Fruit fly (Drosophila melanogaster) whole organism, embryonic: Measurements from ENCODE around the gene Clbn.
A peak's percentile ranks its signal among the peaks of the same experiment; 100 is the strongest.

Experiments
- BEAF-32 ChIP-seq: fragments of 200-800 bp; sonication (Bioruptor generic); optimal IDR thresholded peaks from 3 replicates; lab custom pipeline; 2017; ENCODE audit warnings: missing biosample characterization, missing genetic modification characterization, mild to moderate bottlenecking, moderate library complexity, missing genetic modification reagents
- C15 ChIP-seq: fragments of 200-800 bp; sonication (Bioruptor generic); IDR thresholded peaks from 3 replicates; pipeline ENCODE4 v1.3.6; 2022; ENCODE audit warnings: missing biosample characterization, missing genetic modification characterization
- CG10147 ChIP-seq: fragments of 200-800 bp; sonication (Bioruptor generic); optimal IDR thresholded peaks from 2 replicates; lab custom pipeline; 2019; ENCODE audit warnings: missing biosample characterization, mild to moderate bottlenecking, missing genetic modification characterization, moderate library complexity
- CG1024 ChIP-seq: fragments of 200-800 bp; sonication (Bioruptor generic); IDR thresholded peaks from 2 replicates; pipeline ENCODE4 v1.3.6; 2022; ENCODE audit warnings: missing biosample characterization, missing genetic modification characterization
- CG10321 ChIP-seq: fragments of 200-800 bp; sonication (Bioruptor generic); IDR thresholded peaks from 2 replicates; pipeline ENCODE4 v1.3.6; 2022; ENCODE audit warnings: missing biosample characterization, missing genetic modification characterization
- CG10654 ChIP-seq: fragments of 200-800 bp; sonication (Bioruptor generic); optimal IDR thresholded peaks from 2 replicates; lab custom pipeline; 2016; ENCODE audit warnings: missing biosample characterization, missing genetic modification characterization
- CG11504 ChIP-seq: fragments of 200-800 bp; sonication (Bioruptor generic); optimal IDR thresholded peaks from 3 replicates; lab custom pipeline; 2019; ENCODE audit warnings: missing biosample characterization, mild to moderate bottlenecking, missing genetic modification characterization, moderate library complexity
- CG12219 ChIP-seq: fragments of 200-800 bp; sonication (Bioruptor generic); optimal IDR thresholded peaks from 3 replicates; lab custom pipeline; 2018; ENCODE audit warnings: missing biosample characterization, mild to moderate bottlenecking, missing genetic modification characterization
- CG12299 ChIP-seq: fragments of 200-800 bp; sonication (Bioruptor generic); optimal IDR thresholded peaks from 2 replicates; lab custom pipeline; 2018; ENCODE audit warnings: missing biosample characterization, mild to moderate bottlenecking, missing genetic modification characterization
- CG12391 ChIP-seq: fragments of 200-800 bp; sonication (Bioruptor generic); optimal IDR thresholded peaks from 3 replicates; lab custom pipeline; 2018; ENCODE audit warnings: missing biosample characterization, mild to moderate bottlenecking, missing genetic modification characterization, moderate library complexity
- CG12942 ChIP-seq: fragments of 200-800 bp; sonication (Bioruptor generic); optimal IDR thresholded peaks from 3 replicates; lab custom pipeline; 2016; ENCODE audit warnings: missing biosample characterization, missing genetic modification characterization
- CG13894 ChIP-seq: fragments of 200-800 bp; sonication (Bioruptor generic); optimal IDR thresholded peaks from 3 replicates; lab custom pipeline; 2018; ENCODE audit warnings: missing biosample characterization, mild to moderate bottlenecking, missing genetic modification characterization, moderate library complexity
- CG1603 ChIP-seq: fragments of 200-800 bp; sonication (Bioruptor generic); optimal IDR thresholded peaks from 2 replicates; lab custom pipeline; 2019; ENCODE audit warnings: missing biosample characterization, mild to moderate bottlenecking, missing genetic modification characterization, moderate library complexity
- CG17359 ChIP-seq: fragments of 200-800 bp; sonication (Bioruptor generic); optimal IDR thresholded peaks from 3 replicates; lab custom pipeline; 2018; ENCODE audit warnings: missing biosample characterization, mild to moderate bottlenecking, missing genetic modification characterization, moderate library complexity
- CG17385 ChIP-seq: fragments of 200-800 bp; sonication (Bioruptor generic); optimal IDR thresholded peaks from 3 replicates; lab custom pipeline; 2018; ENCODE audit warnings: missing biosample characterization, mild to moderate bottlenecking, missing genetic modification characterization
- CG18599 ChIP-seq: fragments of 200-800 bp; sonication (Bioruptor generic); optimal IDR thresholded peaks from 3 replicates; lab custom pipeline; 2017; ENCODE audit warnings: missing biosample characterization, missing genetic modification characterization, mild to moderate bottlenecking, moderate library complexity, missing genetic modification reagents
- CG3281 ChIP-seq: fragments of 200-800 bp; sonication (Bioruptor generic); optimal IDR thresholded peaks from 3 replicates; lab custom pipeline; 2017; ENCODE audit warnings: missing biosample characterization, mild to moderate bottlenecking, missing genetic modification characterization
- CG3407 ChIP-seq: fragments of 200-800 bp; sonication (Bioruptor generic); optimal IDR thresholded peaks from 2 replicates; lab custom pipeline; 2018; ENCODE audit warnings: missing biosample characterization, mild to moderate bottlenecking, missing genetic modification characterization
- CG34376 ChIP-seq: fragments of 200-800 bp; sonication (Bioruptor generic); optimal IDR thresholded peaks from 2 replicates; lab custom pipeline; 2018; ENCODE audit warnings: missing biosample characterization, mild to moderate bottlenecking, missing genetic modification characterization
- CG4617 ChIP-seq: fragments of 200-800 bp; sonication (Bioruptor generic); optimal IDR thresholded peaks from 3 replicates; lab custom pipeline; 2016; ENCODE audit warnings: missing biosample characterization, missing genetic modification characterization, borderline replicate concordance
- CG7839 ChIP-seq: fragments of 200-800 bp; sonication (Bioruptor generic); optimal IDR thresholded peaks from 3 replicates; lab custom pipeline; 2018; ENCODE audit warnings: missing biosample characterization, mild to moderate bottlenecking, missing genetic modification characterization, moderate library complexity
- CG8924 ChIP-seq: fragments of 200-800 bp; optimal IDR thresholded peaks from 3 replicates; lab custom pipeline; 2019; ENCODE audit warnings: missing biosample characterization, mild to moderate bottlenecking, missing genetic modification characterization, moderate library complexity
- CG9817 ChIP-seq: fragments of 200-800 bp; sonication (Bioruptor generic); optimal IDR thresholded peaks from 2 replicates; lab custom pipeline; 2018; ENCODE audit warnings: missing biosample characterization, mild to moderate bottlenecking, missing genetic modification characterization, moderate library complexity
- CG9876 ChIP-seq: fragments of 200-800 bp; sonication (Bioruptor generic); optimal IDR thresholded peaks from 2 replicates; lab custom pipeline; 2016; ENCODE audit warnings: missing biosample characterization, missing genetic modification characterization
- CrebB ChIP-seq: fragments of 200-800 bp; sonication (Bioruptor generic); optimal IDR thresholded peaks from 3 replicates; lab custom pipeline; 2018; ENCODE audit warnings: missing biosample characterization, mild to moderate bottlenecking, missing genetic modification characterization
- Deaf1 ChIP-seq: fragments of 200-800 bp; optimal IDR thresholded peaks from 3 replicates; lab custom pipeline; 2019; ENCODE audit warnings: missing biosample characterization, mild to moderate bottlenecking, missing genetic modification characterization, moderate library complexity
- Fer1 ChIP-seq: fragments of 200-800 bp; sonication (Bioruptor generic); optimal IDR thresholded peaks from 2 replicates; lab custom pipeline; 2017; ENCODE audit warnings: missing biosample characterization, mild to moderate bottlenecking, missing genetic modification characterization
- HLHmδ ChIP-seq: fragments of 200-800 bp; sonication (Bioruptor generic); optimal IDR thresholded peaks from 2 replicates; lab custom pipeline; 2018; ENCODE audit warnings: missing biosample characterization, mild to moderate bottlenecking, missing genetic modification characterization, moderate library complexity
- Hmr ChIP-seq: fragments of 200-800 bp; sonication (Bioruptor generic); optimal IDR thresholded peaks from 3 replicates; lab custom pipeline; 2017; ENCODE audit warnings: mild to moderate bottlenecking, missing biosample characterization, missing genetic modification reagents, missing genetic modification characterization
- Meics ChIP-seq: fragments of 200-800 bp; sonication (Bioruptor generic); optimal IDR thresholded peaks from 2 replicates; lab custom pipeline; 2017; ENCODE audit warnings: missing biosample characterization, mild to moderate bottlenecking, missing genetic modification characterization
- Nf-YC ChIP-seq: fragments of 200-800 bp; optimal IDR thresholded peaks from 3 replicates; lab custom pipeline; 2019; ENCODE audit warnings: missing biosample characterization, mild to moderate bottlenecking, missing genetic modification characterization, moderate library complexity
- Sox100B ChIP-seq: fragments of 200-800 bp; sonication (Bioruptor generic); optimal IDR thresholded peaks from 3 replicates; lab custom pipeline; 2018; ENCODE audit warnings: missing biosample characterization, mild to moderate bottlenecking, missing genetic modification characterization
- Sox102F ChIP-seq: fragments of 200-800 bp; sonication (Bioruptor generic); optimal IDR thresholded peaks from 2 replicates; lab custom pipeline; 2018; ENCODE audit warnings: missing biosample characterization, mild to moderate bottlenecking, missing genetic modification characterization, moderate library complexity
- Stat92E ChIP-seq, 3 experiments: fragments of >200 bp in 2 of 3; fragments of 200-800 bp in 1 of 3; sonication (Bioruptor generic) in 1 of 3; optimal IDR thresholded peaks; 2 replicates each; lab custom pipeline; 2017 to 2019; ENCODE audit warnings: missing biosample characterization in 3 of 3, missing genetic modification characterization in 3 of 3, mild to moderate bottlenecking in 1 of 3, moderate library complexity in 1 of 3
- ac ChIP-seq: fragments of 200-800 bp; sonication (Bioruptor generic); optimal IDR thresholded peaks from 3 replicates; lab custom pipeline; 2017; ENCODE audit warnings: missing biosample characterization, mild to moderate bottlenecking, missing genetic modification characterization
- chn ChIP-seq: fragments of 200-800 bp; sonication (Bioruptor generic); optimal IDR thresholded peaks from 2 replicates; lab custom pipeline; 2016; ENCODE audit warnings: missing biosample characterization, missing genetic modification characterization
- dm ChIP-seq: fragments of 200-800 bp; sonication (Bioruptor generic); optimal IDR thresholded peaks from 3 replicates; lab custom pipeline; 2016; ENCODE audit warnings: missing biosample characterization, missing genetic modification characterization
- fd3F ChIP-seq: fragments of 200-800 bp; sonication (Bioruptor generic); optimal IDR thresholded peaks from 2 replicates; lab custom pipeline; 2018; ENCODE audit warnings: missing biosample characterization, mild to moderate bottlenecking, missing genetic modification characterization, moderate library complexity
- h ChIP-seq: fragments of >200 bp; optimal IDR thresholded peaks from 2 replicates; lab custom pipeline; 2017
- ind ChIP-seq: fragments of 200-800 bp; sonication (Bioruptor generic); optimal IDR thresholded peaks from 3 replicates; lab custom pipeline; 2016; ENCODE audit warnings: missing biosample characterization, missing genetic modification characterization
- ken ChIP-seq: fragments of 200-800 bp; sonication (Bioruptor generic); IDR thresholded peaks from 3 replicates; pipeline ENCODE4 v1.3.6; 2022; ENCODE audit warnings: missing biosample characterization, missing genetic modification characterization
- nerfin-2 ChIP-seq: fragments of 200-800 bp; sonication (Bioruptor generic); IDR thresholded peaks from 2 replicates; pipeline ENCODE4 v1.3.6; 2022; ENCODE audit warnings: missing biosample characterization, missing genetic modification characterization; ENCODE audit not compliant: partially characterized antibody
- salm ChIP-seq: fragments of 200-800 bp; sonication (Bioruptor generic); optimal IDR thresholded peaks from 2 replicates; lab custom pipeline; 2018; ENCODE audit warnings: missing biosample characterization, mild to moderate bottlenecking, missing genetic modification characterization
- tna ChIP-seq: fragments of 200-800 bp; sonication (Bioruptor generic); IDR thresholded peaks from 2 replicates; pipeline ENCODE4 v1.3.6; 2022; ENCODE audit warnings: missing biosample characterization, missing genetic modification characterization; ENCODE audit not compliant: partially characterized antibody
- trh ChIP-seq: fragments of 200-800 bp; sonication (Bioruptor generic); optimal IDR thresholded peaks from 2 replicates; lab custom pipeline; 2016; ENCODE audit warnings: missing biosample characterization, missing genetic modification characterization
- vnd ChIP-seq: fragments of 200-800 bp; sonication (Bioruptor generic); IDR thresholded peaks from 3 replicates; pipeline ENCODE4 v1.3.6; 2022; ENCODE audit warnings: missing biosample characterization, missing genetic modification characterization; ENCODE audit not compliant: partially characterized antibody
- vvl ChIP-seq: fragments of 200-800 bp; sonication (Bioruptor generic); IDR thresholded peaks from 2 replicates; pipeline ENCODE4 v1.3.6; 2022; ENCODE audit warnings: missing biosample characterization, missing genetic modification characterization
- wor ChIP-seq: fragments of 200-800 bp; sonication (Bioruptor generic); IDR thresholded peaks from 2 replicates; pipeline ENCODE4 v1.3.6; 2022; ENCODE audit warnings: missing biosample characterization, missing genetic modification characterization
- zf30C ChIP-seq: fragments of 200-800 bp; sonication (Bioruptor generic); optimal IDR thresholded peaks from 3 replicates; lab custom pipeline; 2018; ENCODE audit warnings: missing biosample characterization, mild to moderate bottlenecking, missing genetic modification characterization
- zfh1 ChIP-seq: fragments of 200-800 bp; sonication (Bioruptor generic); IDR thresholded peaks from 3 replicates; pipeline ENCODE4 v1.3.6; 2022; ENCODE audit warnings: missing biosample characterization, missing genetic modification characterization

The Clbn gene

DNA sequence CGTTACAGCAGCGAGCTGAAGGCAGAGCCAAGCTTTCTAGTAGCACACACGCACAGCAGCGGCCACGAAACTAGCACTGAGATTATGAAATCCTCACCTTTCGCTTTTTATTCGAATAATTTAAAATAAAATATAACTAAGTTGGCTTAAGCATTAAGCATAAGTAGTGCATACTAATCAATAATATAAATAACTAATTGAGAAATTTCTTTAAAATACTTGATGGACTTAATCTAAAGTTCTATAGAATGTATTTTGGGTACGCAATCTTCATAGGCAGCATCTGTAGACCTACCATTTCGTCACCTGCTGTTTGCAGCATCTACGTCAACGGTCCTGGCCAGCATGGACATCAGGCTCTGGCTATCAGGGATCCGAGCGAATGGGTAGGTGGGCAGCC is 25.0 kb downstream of the Clbn start (continued):
- TF ChIP-seq vnd (no peak), C15 (GFP tag; lab: Robert Waterston, UW) (no peak), Meics (peak; percentile 45), Stat92E (GFP tag; optimal IDR thresholded peaks at IDR 0.05; lab: Kevin White, UChicago) (no peak), CG12391 (peak; percentile 5), salm (tag; lab: Kevin White, UChicago) (no peak), CG10147 (GFP tag; lab: Kevin White, UChicago) (peak; percentile 48), BEAF-32 (GFP tag; lab: Kevin White, UChicago) (no peak), CrebB (tag; lab: Kevin White, UChicago) (no peak), CG12942 (GFP tag; lab: Kevin White, UChicago) (no peak), CG3407 (GFP tag; lab: Kevin White, UChicago) (no peak), CG13894 (tag; lab: Kevin White, UChicago) (no peak), vvl (GFP tag; lab: Robert Waterston, UW) (no peak), CG17385 (GFP tag; lab: Kevin White, UChicago) (peak; percentile 1), CG11504 (tag; lab: Kevin White, UChicago) (peak; percentile 55), dm (no peak), CG9817 (tag; lab: Kevin White, UChicago) (peak; percentile 7), trh (GFP tag; lab: Kevin White, UChicago) (no peak), Nf-YC (tag; lab: Kevin White, UChicago) (peak; percentile 29), CG18599 (GFP tag; lab: Kevin White, UChicago) (peak; percentile 79), CG10321 (GFP tag; lab: Robert Waterston, UW) (no peak), CG3281 (GFP tag; lab: Kevin White, UChicago) (peak; percentile 45), CG17359 (tag; lab: Kevin White, UChicago) (peak; percentile 19), CG12219 (peak; percentile 7), CG1603 (no peak), zf30C (GFP tag; lab: Kevin White, UChicago) (no peak), ac (GFP tag; lab: Kevin White, UChicago) (no peak), tna (GFP tag; lab: Robert Waterston, UW) (no peak), ken (GFP tag; lab: Robert Waterston, UW) (no peak), CG34376 (peak; percentile 23), CG1024 (GFP tag; lab: Robert Waterston, UW) (no peak), zfh1 (GFP tag; lab: Robert Waterston, UW) (no peak), CG4617 (GFP tag; lab: Kevin White, UChicago) (no peak), wor (GFP tag; lab: Robert Waterston, UW) (no peak), CG7839 (peak; percentile 36), h (lab: Kevin White, UChicago) (no peak), CG9876 (GFP tag; lab: Kevin White, UChicago) (no peak), chn (no peak), CG12299 (tag; lab: Kevin White, UChicago) (no peak), Sox102F (peak; percentile 4), ind (GFP tag; lab: Kevin White, UChicago) (no peak), CG8924 (tag; lab: Kevin White, UChicago) (peak; percentile 35), fd3F (GFP tag; lab: Kevin White, UChicago) (no peak), Hmr (GFP tag; lab: Kevin White, UChicago) (peak; percentile 34), Sox100B (peak; percentile 5), nerfin-2 (GFP tag; lab: Robert Waterston, UW) (no peak), HLHmδ (no peak), Fer1 (GFP tag; lab: Kevin White, UChicago) (peak; percentile 70), CG10654 (GFP tag; lab: Kevin White, UChicago) (no peak), Deaf1 (tag; lab: Kevin White, UChicago) (no peak)
